Worm (Caenorhabditis elegans) whole organism, L4 larva: ENCODE measurements around the gene dkf-2.

ENCODE experiments used
- Y105C5A.15 ChIP-seq: fragments of 200-800 bp; sonication (Bioruptor generic); IDR thresholded peaks from 2 replicates; pipeline ENCODE4 v1.3.6; 2022; ENCODE audit warnings: missing genetic modification characterization, missing compliant biosample characterization
- aly-2 ChIP-seq: sonication (generic microtip); optimal IDR thresholded peaks from 2 replicates; lab custom pipeline; 2018; ENCODE audit warnings: missing biosample characterization, missing genetic modification characterization
- ces-1 ChIP-seq: fragments of 150-350 bp; sonication (generic microtip); optimal IDR thresholded peaks from 4 replicates; lab custom pipeline; 2014; ENCODE audit warnings: missing biosample characterization, missing genetic modification reagents, missing genetic modification characterization
- saeg-2 ChIP-seq: fragments of 200-800 bp; sonication (Bioruptor generic); IDR thresholded peaks from 2 replicates; pipeline ENCODE4 v1.3.6; 2022; ENCODE audit warnings: missing genetic modification reagents, missing genetic modification characterization, missing compliant biosample characterization
- unc-39 ChIP-seq: sonication (generic microtip); optimal IDR thresholded peaks from 2 replicates; lab custom pipeline; 2017; ENCODE audit warnings: missing biosample characterization, missing genetic modification characterization
- ztf-11 ChIP-seq: fragments of 150-350 bp; optimal IDR thresholded peaks from 2 replicates; lab custom pipeline; 2014; ENCODE audit warnings: missing biosample characterization, missing genetic modification characterization

ce11 chrV:16827485-16827884 lies 80.1 kb downstream of the dkf-2 start, which contains the start of gene srh-216:
- TF ChIP-seq saeg-2 (GFP tag; lab: Robert Waterston, UW) (no peak), unc-39 (tag; lab: Kevin White, UChicago) (no peak), ztf-11 (tag; lab: Kevin White, UChicago) (no peak), aly-2 (tag; lab: Kevin White, UChicago) (no peak), ces-1 (no peak), Y105C5A.15 (no peak)
